Worm (Caenorhabditis elegans) whole organism, dauer: Measurements from ENCODE around the gene col-38.

Experiments used
- unc-62 ChIP-seq: sonication (generic microtip); optimal IDR thresholded peaks from 2 replicates; lab custom pipeline; 2017; ENCODE audit warnings: missing biosample characterization, missing genetic modification reagents, missing genetic modification characterization

The col-38 gene

DNA sequence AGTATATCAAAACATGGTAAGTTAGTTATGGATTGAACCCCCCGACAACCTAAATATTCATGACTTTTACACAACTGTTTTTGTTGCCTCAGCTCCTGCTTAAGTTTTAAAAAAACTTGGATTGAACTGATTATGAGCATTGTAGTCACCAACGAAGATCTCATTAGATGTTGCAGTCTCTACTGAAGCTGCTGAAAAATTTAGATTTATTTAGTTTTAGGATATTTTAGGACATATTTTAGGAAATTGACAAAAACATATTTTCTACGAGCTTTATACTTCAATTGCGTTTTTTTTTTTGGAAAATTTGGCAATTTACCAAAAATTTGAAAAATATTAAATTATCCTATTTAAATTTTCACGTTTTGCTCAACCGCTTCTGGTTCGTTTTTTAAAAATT, 6.9 kb downstream of the col-38 start, which contains the start of gene F54C9.14:
F54C9.14 (plus strand) TSS at position 301 of the 400 bp plus-strand sequence.
- no peak for TF ChIP-seq unc-62 (GFP tag; lab: Kevin White, UChicago)

DNA sequence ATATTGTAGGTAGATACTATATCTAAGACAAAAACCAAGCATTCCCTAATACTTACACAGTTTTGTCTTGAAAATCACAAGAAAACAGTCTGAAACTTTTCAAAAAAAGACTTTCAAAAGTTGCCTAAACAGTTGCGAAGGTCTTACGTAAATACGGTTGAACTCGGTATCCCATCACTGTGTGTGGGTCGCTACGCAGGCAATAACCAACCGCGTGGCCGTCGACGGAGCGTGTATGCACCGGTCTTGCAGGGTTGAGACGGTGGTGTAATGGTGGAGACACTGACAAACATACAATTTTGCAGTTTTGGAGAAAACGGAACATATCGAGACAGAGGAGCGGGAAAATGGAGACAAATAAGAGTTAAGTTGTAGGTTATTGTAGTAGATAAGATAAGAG, 7.7 kb downstream of the col-38 start, which contains the start of gene iff-2:
iff-2 (minus strand) TSS at position 141 of the 400 bp plus-strand sequence.
- TF ChIP-seq unc-62 (GFP tag; lab: Kevin White, UChicago) = no peak

DNA sequence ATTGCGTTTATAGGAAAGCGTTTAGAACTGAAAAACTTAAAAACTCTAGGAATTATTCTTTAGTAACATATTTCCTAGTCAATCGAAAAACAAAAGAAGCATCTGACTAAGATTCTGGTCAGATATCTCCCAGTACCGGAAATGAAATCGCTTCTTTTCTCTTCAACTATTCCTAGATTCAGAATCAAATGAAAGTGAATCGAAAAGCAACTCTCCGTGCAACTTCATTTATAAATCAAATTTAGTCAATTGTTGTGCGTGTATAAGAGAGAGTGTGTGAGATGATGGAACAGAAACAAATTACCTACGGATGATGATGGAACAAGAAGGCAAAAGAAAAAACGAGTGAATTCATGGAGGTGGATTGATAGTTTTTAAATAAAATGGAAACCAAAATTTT, 9.7 kb downstream of the col-38 start:
- TF ChIP-seq unc-62 (GFP tag; lab: Kevin White, UChicago) = no peak

DNA sequence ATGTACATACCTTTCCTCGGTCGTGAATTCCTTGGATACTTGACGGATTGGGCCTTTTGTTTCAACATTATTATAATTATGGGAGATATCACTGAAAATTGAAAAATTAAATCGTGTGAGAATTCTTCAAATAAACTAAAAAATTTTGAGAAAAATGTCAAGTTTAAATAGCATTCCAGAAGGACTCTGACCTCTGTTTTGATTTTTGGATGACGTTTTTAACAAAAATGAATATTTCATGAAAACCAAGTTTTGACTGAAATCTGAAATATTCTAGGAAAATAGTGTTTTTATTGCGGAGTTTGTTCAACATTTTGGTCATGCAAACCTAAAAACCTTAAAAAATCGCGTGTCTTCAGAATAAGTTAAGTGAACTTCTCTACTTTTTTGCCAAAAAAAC, 12.7 kb downstream of the col-38 start, which contains the start of gene glb-27:
glb-27 (minus strand) TSS at position 101 of the 400 bp plus-strand sequence.
- TF ChIP-seq unc-62 (GFP tag; lab: Kevin White, UChicago) = no peak

DNA sequence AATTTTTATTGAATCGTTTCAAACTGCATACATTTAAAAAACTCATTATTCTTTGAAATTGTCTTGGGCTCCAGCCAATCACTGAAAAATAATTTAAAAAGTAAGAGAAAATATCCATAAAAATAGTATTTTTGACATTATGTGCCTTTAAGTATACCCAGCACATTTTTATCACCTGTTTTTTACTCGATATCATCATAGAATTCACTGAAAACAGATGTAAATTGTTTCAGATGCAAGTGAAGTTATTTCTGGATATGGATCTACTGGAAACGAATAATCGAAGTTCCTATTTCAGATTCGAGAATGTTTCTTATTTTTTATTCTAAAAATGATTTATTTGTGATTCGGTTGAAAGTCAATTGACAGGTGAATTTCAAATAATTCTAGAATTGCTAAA, 14.3 kb downstream of the col-38 start:
- TF ChIP-seq unc-62 (GFP tag; lab: Kevin White, UChicago) = no peak

DNA sequence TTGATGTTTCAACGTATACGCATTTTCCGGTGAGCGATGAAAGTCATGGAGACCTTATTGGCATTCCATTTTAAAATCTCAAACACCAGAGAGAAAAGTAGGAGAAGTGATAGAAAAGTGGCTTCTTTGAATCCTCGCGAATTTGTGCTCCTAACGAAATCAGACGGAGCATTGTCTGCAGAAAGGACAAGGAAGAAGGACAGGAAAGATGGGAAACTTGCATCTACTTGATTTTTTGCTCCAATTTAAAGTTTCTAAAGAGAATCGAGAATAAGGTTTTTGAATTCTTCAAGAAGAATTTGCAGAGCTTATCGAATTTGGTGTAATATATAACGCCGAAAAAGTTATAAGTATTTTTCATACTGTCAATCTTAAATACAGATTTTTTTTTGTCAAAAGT, 17.8 kb downstream of the col-38 start:
- TF ChIP-seq unc-62 (GFP tag; lab: Kevin White, UChicago) = no peak

DNA sequence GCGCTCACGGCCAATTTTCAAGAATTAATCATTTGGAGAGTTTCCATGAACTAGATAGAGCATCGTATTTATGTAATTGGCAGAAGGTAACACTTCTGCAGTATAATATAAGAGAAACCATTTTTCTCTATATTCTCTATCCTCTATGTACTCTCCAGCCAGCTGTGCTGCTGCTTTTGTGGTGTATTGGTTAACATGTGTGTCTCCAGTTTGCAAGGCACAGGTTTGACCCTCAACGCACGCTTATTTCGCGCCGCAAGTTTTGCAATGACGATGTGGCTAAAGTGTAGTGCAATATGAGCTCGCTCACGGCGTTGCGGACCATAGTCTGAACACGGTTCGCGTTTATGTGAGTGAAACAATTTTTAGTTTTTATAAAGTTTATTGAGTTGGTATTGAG, 21.9 kb downstream of the col-38 start:
- no peak for TF ChIP-seq unc-62 (GFP tag; lab: Kevin White, UChicago)

DNA sequence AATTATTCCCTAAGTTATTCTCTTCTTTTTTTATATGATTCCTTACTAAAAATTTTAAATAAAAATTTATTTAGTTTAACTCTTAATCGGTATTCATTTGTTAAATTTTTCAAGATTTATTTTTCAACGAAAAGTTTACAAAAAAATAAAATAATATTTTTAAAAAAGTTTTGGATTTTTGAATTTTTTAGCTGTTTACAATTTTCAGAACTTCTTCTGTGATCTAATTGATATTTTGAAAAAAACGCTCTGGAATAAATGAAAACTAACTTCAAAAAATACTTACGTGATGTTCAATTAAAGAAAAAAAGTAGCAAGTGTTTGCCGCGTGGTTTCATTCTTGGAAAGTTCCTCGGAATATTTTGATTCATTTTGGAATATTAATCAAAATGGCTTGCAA, 23.6 kb downstream of the col-38 start, which contains the start of gene decr-1.2:
decr-1.2 (plus strand) TSS at position 301 of the 400 bp plus-strand sequence.
- TF ChIP-seq unc-62 (GFP tag; lab: Kevin White, UChicago) = no peak

DNA sequence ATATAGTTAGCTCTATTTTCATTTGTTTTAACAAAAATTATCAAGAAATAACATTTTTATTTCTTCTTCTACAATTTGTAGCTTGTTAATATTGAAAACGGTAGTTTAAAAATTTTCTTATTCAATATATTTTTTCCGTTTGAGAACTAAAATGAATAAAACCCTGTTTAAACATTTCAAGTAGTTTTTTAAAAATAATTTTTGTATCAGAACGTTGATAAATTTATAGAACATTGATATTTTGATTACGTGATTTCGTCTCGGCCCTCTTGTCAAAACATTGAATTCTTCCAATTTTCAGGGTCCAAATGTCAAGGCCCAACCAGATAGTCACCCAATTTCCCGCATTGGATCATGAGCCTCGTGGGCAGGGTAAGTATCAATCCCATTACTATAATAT, 28.5 kb downstream of the col-38 start, which contains the start of gene pqn-73:
pqn-73 (plus strand) TSS at position 301 of the 400 bp plus-strand sequence.
- no peak for TF ChIP-seq unc-62 (GFP tag; lab: Kevin White, UChicago)

DNA sequence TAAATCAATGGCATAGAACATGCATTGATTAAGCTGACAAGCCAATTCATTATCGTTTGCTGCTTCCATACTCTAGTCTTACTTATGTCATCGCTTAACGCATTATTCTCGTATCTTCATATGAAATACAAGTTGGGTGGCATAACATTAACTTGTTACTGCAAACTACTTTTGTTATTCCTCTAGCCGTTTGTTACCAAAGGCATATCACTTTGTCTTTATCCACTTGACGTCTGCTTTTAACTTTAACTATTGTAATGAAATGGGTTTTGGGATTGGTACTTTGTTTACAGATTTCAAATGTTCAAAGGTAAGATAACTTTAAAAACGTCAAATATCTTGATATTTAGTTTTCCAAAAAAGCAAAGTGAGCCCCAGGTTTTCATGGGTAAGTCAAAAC, 32.8 kb downstream of the col-38 start, which contains the start of gene W01C9.2:
W01C9.2 (plus strand) TSS at position 301 of the 400 bp plus-strand sequence.
- TF ChIP-seq unc-62 (GFP tag; lab: Kevin White, UChicago) = no peak

DNA sequence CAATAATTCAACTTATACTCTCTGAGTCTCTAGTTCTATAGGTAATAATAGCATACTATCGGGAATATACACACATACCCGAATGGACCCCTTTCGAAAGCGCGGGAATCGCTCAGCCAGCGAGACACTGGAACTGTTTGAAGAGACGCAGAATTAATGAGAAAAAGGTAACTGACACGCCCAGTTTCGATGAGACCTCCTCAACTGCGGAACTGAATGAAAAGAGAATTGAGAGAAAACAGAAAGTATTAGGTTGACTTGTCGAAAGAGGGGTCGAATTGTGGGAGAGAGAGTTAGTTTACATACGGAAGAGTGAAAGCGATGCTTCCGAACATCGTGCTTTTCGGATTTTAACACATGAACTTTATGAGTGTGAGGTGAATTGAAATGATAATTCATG, 36.9 kb downstream of the col-38 start:
- TF ChIP-seq unc-62 (GFP tag; lab: Kevin White, UChicago) = no peak

DNA sequence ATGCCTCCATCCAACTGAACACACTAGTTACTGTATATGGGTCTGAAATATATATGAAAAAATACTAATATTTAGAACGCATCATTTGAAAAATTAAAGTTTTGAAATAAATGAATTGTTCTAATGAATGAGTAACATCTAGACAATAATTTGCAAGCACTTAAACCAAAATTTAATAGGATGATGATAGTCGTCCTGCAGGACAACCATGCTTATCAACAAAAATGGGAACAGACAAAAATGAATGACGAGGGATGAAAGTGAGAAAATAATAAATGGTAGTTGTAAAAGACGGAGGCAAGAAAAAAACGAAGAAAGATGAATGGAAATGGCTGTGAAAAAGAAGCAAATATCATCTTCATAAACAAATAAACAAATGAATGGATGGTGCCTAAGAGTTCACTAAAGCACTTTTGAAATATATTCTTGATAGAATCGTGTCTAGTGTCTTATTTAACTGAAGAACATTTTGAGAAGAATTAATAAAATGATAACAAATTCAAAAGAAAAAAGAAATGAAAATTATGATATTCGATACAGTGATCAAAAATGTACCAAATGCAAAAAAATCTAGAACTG, 37.6 kb downstream of the col-38 start, which contains the start of gene gldi-7:
gldi-7 (minus strand) TSS at position 42 of the 579 bp plus-strand sequence.
- TF ChIP-seq unc-62 (GFP tag; lab: Kevin White, UChicago) = no peak

DNA sequence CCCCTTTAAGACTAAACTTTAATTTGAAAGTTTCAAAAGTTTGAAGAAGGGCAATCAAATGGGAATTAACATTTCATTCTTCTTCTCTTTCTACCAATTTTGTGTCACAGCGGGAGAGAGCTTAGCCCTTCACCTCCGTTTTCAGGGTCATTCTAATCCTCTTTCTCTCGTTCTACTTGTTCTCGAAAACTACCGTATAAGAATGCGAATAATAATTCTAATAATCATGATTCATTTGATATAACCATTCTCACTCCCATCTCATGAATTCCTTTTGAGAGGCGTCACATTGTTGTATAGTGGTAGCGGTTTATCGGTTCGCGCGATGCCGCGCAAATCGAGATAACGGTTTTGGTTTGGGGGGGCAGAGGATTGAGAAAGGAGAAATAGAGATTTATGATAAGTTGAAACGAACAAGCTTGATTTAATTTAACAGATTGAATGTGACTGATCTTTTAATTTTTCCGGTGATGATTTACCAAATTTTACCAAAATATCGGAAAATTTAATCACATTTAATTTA, 39.7 kb downstream of the col-38 start:
- no peak for TF ChIP-seq unc-62 (GFP tag; lab: Kevin White, UChicago)

DNA sequence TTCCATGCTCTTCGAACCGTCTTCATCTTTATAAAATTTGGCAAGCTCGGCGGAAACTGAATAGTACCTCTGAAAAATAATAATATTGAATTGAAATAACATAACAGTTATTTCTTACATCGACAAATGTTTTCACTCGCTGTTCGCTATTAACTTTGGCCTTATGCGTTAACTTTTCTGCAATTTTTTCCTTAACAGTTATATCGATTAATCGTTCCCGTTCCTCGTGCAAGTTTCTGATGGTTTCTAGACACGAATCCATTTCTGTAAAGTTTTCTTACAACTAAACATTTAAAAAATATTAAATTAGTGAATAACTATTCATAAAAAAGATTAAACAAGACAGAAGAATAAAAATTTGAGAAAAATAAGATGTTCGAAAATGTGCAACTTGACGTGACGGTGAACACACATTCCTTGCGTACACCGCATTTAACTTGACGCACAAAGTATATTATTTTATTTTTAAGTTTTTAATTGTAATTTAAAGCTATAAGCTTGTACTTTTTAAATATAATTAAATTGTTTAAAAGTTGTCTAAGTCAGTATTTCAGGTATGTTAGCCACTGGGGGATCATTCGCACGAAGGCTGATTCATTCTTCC, 43.7 kb downstream of the col-38 start, which contains the start of the genes prp-9 and mrps-18B:
prp-9 (minus strand) TSS at position 264 of the 604 bp plus-strand sequence.
mrps-18B (plus strand) TSS at position 549 of the 604 bp plus-strand sequence.
- no peak for TF ChIP-seq unc-62 (GFP tag; lab: Kevin White, UChicago)

DNA sequence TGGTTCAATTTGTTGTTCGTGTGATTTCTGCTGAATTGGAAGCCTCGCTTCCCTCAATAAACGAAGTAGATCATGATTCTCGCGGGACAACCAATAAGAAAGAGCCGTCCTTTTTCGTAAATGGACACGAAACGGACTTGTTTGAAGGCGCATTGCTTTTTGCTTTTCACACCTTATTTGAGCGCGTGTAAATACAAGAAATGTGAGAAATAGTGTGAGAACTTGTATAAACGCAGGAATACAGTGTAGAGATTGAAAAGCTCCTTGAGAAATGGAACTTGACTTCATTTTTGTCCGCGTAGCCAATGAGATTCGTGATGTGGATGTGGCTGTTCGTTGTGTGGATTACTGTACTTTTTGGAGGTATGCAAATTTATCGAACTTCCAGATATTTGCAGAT, 48.3 kb downstream of the col-38 start, which contains the start of gene cht-2:
cht-2 (plus strand) TSS at position 301 of the 400 bp plus-strand sequence.
- no peak for TF ChIP-seq unc-62 (GFP tag; lab: Kevin White, UChicago)

DNA sequence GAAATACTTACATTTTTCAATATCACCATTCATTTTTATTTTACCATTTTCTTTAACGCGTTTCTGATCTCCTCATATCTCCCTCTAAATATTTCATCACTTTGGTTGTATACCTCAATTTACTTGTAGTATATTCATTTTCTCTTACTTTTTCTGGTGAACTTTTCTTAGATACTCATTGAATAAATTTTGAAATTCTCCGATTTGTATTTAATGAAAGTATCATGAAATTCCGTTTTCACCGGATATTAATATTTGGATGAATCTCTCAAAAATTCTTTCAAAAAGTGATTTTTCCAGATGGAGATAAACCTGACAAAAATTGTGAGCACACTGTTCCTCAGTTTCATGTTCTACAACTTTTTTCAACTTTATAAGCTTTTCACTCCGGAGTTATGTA, 50.7 kb downstream of the col-38 start, which contains the start of gene T13H5.8:
T13H5.8 (plus strand) TSS at position 301 of the 400 bp plus-strand sequence.
- no peak for TF ChIP-seq unc-62 (GFP tag; lab: Kevin White, UChicago)
